Worm (Caenorhabditis elegans): Measurements from ENCODE around the gene ttr-35.

Gene ttr-35

ce11 chrX:6551073-6551652 lies 39.1 kb downstream of the ttr-35 start (continued):
- TF ChIP-seq sox-4 (tag; optimal IDR thresholded peaks at IDR 0.05) (no peak), pax-3 (tag; optimal IDR thresholded peaks at IDR 0.05) (no peak), fkh-4 (tag; optimal IDR thresholded peaks at IDR 0.05; ENCODE audit: borderline replicate concordance) (no peak), pqm-1 (tag; optimal IDR thresholded peaks at IDR 0.05) (no peak), efl-1 (optimal IDR thresholded peaks at IDR 0.05) (no peak), efl-1 (GFP tag; optimal IDR thresholded peaks at IDR 0.05 in 1 of 2) (peak in 1 of 2 experiments; percentile 77), ces-1 (GFP tag; optimal IDR thresholded peaks at IDR 0.05) (no peak), snu-23 (GFP tag; optimal IDR thresholded peaks at IDR 0.05) (peak; percentile 46), dsc-1 (tag; optimal IDR thresholded peaks at IDR 0.05) (no peak), ceh-63 (GFP tag; optimal IDR thresholded peaks at IDR 0.05) (no peak), lir-3 (tag; optimal IDR thresholded peaks at IDR 0.05; ENCODE audit: poor library complexity) (no peak), elt-3 (tag; optimal IDR thresholded peaks at IDR 0.05) (no peak), nhr-19 (GFP tag; conservative IDR thresholded peaks at IDR 0.05) (no peak), fkh-8 (tag; optimal IDR thresholded peaks at IDR 0.05) (no peak), unc-30 (tag; optimal IDR thresholded peaks at IDR 0.05) (no peak), nhr-12 (tag; optimal IDR thresholded peaks at IDR 0.05) (no peak), pag-3 (tag; optimal IDR thresholded peaks at IDR 0.05; ENCODE audit: borderline replicate concordance, insufficient read depth) (no peak), C34B4.2 (tag; optimal IDR thresholded peaks at IDR 0.05) (no peak), ama-1 (optimal IDR thresholded peaks at IDR 0.05) (no peak), nhr-20 (tag; optimal IDR thresholded peaks at IDR 0.05) (no peak), ceh-82 (tag; optimal IDR thresholded peaks at IDR 0.05) (no peak), C04F5.9 (tag; optimal IDR thresholded peaks at IDR 0.05) (no peak), mep-1 (tag; optimal IDR thresholded peaks at IDR 0.05) (no peak), nhr-28 (tag; optimal IDR thresholded peaks at IDR 0.05) (no peak), lin-39 (tag; optimal IDR thresholded peaks at IDR 0.05) (no peak), zag-1 (tag; optimal IDR thresholded peaks at IDR 0.05) (no peak), lin-35 (GFP tag; optimal IDR thresholded peaks at IDR 0.05) (no peak), F16B12.6 (tag; optimal IDR thresholded peaks at IDR 0.05) (no peak), ztf-11 (tag; optimal IDR thresholded peaks at IDR 0.05) (no peak), vab-15 (tag; optimal IDR thresholded peaks at IDR 0.05) (no peak), nhr-47 (tag; optimal IDR thresholded peaks at IDR 0.05) (peak; percentile 8), sptf-1 (tag; optimal IDR thresholded peaks at IDR 0.05) (no peak), xbp-1 (tag; optimal IDR thresholded peaks at IDR 0.05) (peak; percentile 10), blmp-1 (tag; optimal IDR thresholded peaks at IDR 0.05) (peak; percentile 50), egl-27 (tag; optimal IDR thresholded peaks at IDR 0.05) (no peak), isw-1 (GFP tag; IDR thresholded peaks at IDR 0.05) (no peak), nhr-71 (tag; optimal IDR thresholded peaks at IDR 0.05) (peak; percentile 9), snpc-4 (tag; optimal IDR thresholded peaks at IDR 0.05) (no peak)

- TF ChIP-seq alr-1 (tag; optimal IDR thresholded peaks at IDR 0.05; ENCODE audit: borderline replicate concordance): no peak
- no peak for TF ChIP-seq hlh-4 (tag; optimal IDR thresholded peaks at IDR 0.05)
- peak; percentile 1 for TF ChIP-seq jun-1 (tag; optimal IDR thresholded peaks at IDR 0.05)
- TF ChIP-seq nhr-28 (tag; optimal IDR thresholded peaks at IDR 0.05): no peak
- no peak for TF ChIP-seq nhr-77 (tag; optimal IDR thresholded peaks at IDR 0.05)
- no peak for TF ChIP-seq pqm-1 (tag; optimal IDR thresholded peaks at IDR 0.05)
- peak; percentile 6 for TF ChIP-seq nhr-20 (tag; optimal IDR thresholded peaks at IDR 0.05)
- no peak for TF ChIP-seq lsy-2 (tag; optimal IDR thresholded peaks at IDR 0.05)
- TF ChIP-seq C34B4.2 (tag; optimal IDR thresholded peaks at IDR 0.05): no peak
- TF ChIP-seq elt-2 (tag; optimal IDR thresholded peaks at IDR 0.05): peak; percentile 60
- TF ChIP-seq egl-13 (tag; optimal IDR thresholded peaks at IDR 0.05): no peak
- TF ChIP-seq sptf-1 (tag; optimal IDR thresholded peaks at IDR 0.05): no peak
- TF ChIP-seq lir-3 (tag; optimal IDR thresholded peaks at IDR 0.05; ENCODE audit: poor library complexity): no peak
- no peak for TF ChIP-seq ces-1 (GFP tag; optimal IDR thresholded peaks at IDR 0.05)
- peak in 1 of 2 experiments; percentile 8 for TF ChIP-seq lin-35 (GFP tag; optimal IDR thresholded peaks at IDR 0.05)
These were observed 39.6 kb downstream of the ttr-35 start for ce11 chrX:6551679-6552078.

Data from whole organism, L1 larva.